Worm (Caenorhabditis elegans) whole organism, L3 larva: ENCODE measurements around the gene hpo-15.

Source experiments
- ceh-28 ChIP-seq: fragments of 150-350 bp; optimal IDR thresholded peaks from 2 replicates; lab custom pipeline; 2014; ENCODE audit warnings: missing biosample characterization, missing genetic modification reagents, missing genetic modification characterization
- egl-27 ChIP-seq: sonication (generic microtip); optimal IDR thresholded peaks from 4 replicates; lab custom pipeline; 2017; ENCODE audit warnings: missing biosample characterization, missing genetic modification reagents, missing genetic modification characterization
- egl-5 ChIP-seq: fragments of 150-350 bp; optimal IDR thresholded peaks from 2 replicates; lab custom pipeline; 2017; ENCODE audit warnings: missing biosample characterization, missing genetic modification reagents, missing genetic modification characterization, inconsistent platforms
- fkh-10 ChIP-seq: sonication (generic microtip); optimal IDR thresholded peaks from 2 replicates; lab custom pipeline; 2017; ENCODE audit warnings: missing biosample characterization, missing genetic modification reagents, missing genetic modification characterization
- lin-15B ChIP-seq: fragments of 150-350 bp; optimal IDR thresholded peaks from 2 replicates; lab custom pipeline; 2014; ENCODE audit warnings: missing biosample characterization, missing genetic modification characterization
- lin-39 ChIP-seq: fragments of 150-350 bp; optimal IDR thresholded peaks from 2 replicates; lab custom pipeline; 2018; ENCODE audit warnings: missing biosample characterization, missing genetic modification reagents, missing genetic modification characterization
- mml-1 ChIP-seq: fragments of 150-350 bp; sonication (generic microtip); optimal IDR thresholded peaks from 3 replicates; lab custom pipeline; 2014; ENCODE audit warnings: missing biosample characterization, missing genetic modification characterization
- nfya-1 ChIP-seq: sonication (generic microtip); optimal IDR thresholded peaks from 2 replicates; lab custom pipeline; 2017; ENCODE audit warnings: missing genetic modification characterization, mild to moderate bottlenecking, missing compliant biosample characterization, antibody characterized with exemption, moderate library complexity; ENCODE audit not compliant: insufficient read depth
- nhr-12 ChIP-seq: fragments of 150-350 bp; optimal IDR thresholded peaks from 2 replicates; lab custom pipeline; 2014; ENCODE audit warnings: missing biosample characterization, missing genetic modification characterization
- nhr-237 ChIP-seq: fragments of 150-350 bp; optimal IDR thresholded peaks from 2 replicates; lab custom pipeline; 2014; ENCODE audit warnings: missing biosample characterization, missing genetic modification characterization
- nhr-77 ChIP-seq: fragments of 150-350 bp; optimal IDR thresholded peaks from 2 replicates; lab custom pipeline; 2014; ENCODE audit warnings: missing biosample characterization, missing genetic modification characterization
- snpc-4 ChIP-seq: fragments of 150-350 bp; optimal IDR thresholded peaks from 2 replicates; lab custom pipeline; 2014; ENCODE audit warnings: missing biosample characterization, missing genetic modification characterization
- tbx-2 ChIP-seq: sonication (generic microtip); optimal IDR thresholded peaks from 2 replicates; lab custom pipeline; 2016; ENCODE audit warnings: mild to moderate bottlenecking, missing genetic modification characterization, missing compliant biosample characterization
- ztf-11 ChIP-seq: fragments of 150-350 bp; optimal IDR thresholded peaks from 2 replicates; lab custom pipeline; 2014; ENCODE audit warnings: missing biosample characterization, missing genetic modification characterization

DNA sequence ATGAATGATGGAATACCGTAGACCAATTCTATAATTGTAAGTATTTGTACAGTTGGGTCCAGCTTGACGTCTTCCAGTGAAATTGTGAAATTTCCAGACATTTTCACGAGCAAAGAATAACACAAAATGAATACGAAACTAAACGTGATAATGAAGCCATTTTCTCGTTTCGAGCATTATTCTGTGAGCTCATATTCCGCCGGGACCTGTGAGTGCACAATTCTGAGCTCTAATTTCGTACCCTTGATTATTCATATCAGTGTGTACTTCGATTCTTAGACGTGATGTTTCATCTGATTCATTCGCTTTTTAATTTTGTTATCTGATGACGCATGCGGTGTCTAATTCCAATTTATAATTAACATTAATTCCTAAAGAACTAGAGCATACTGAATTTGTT, 31.3 kb downstream of the hpo-15 start, which contains the start of gene srg-66:
- TF ChIP-seq mml-1 (tag; lab: Kevin White, UChicago) (no peak), snpc-4 (tag; lab: Kevin White, UChicago) (no peak), tbx-2 (tag; lab: Kevin White, UChicago) (no peak), nfya-1 (no peak), egl-5 (tag; lab: Kevin White, UChicago) (no peak), egl-27 (no peak), ceh-28 (tag; lab: Kevin White, UChicago) (no peak), lin-15B (tag; lab: Kevin White, UChicago) (no peak), lin-39 (no peak), fkh-10 (GFP tag; lab: Kevin White, UChicago) (no peak), nhr-77 (tag; lab: Kevin White, UChicago) (no peak), ztf-11 (tag; lab: Kevin White, UChicago) (no peak), nhr-237 (no peak), nhr-12 (tag; lab: Kevin White, UChicago) (no peak)
